Fruit fly (Drosophila melanogaster): Measurements from ENCODE around the gene obst-E.

Gene obst-E

dm6 chr2L:5766042-5766441, at the start of gene obst-E:
obst-E (minus strand) TSS chr2L:5766142.
- TF ChIP-seq Mnt (GFP tag; optimal IDR thresholded peaks at IDR 0.05): no peak
- no peak for TF ChIP-seq ovo (GFP tag; optimal IDR thresholded peaks at IDR 0.05)
- TF ChIP-seq CG12768 (GFP tag; optimal IDR thresholded peaks at IDR 0.05): no peak
- no peak for TF ChIP-seq CG5204 (GFP tag; optimal IDR thresholded peaks at IDR 0.05)
- TF ChIP-seq CG11617 (GFP tag; optimal IDR thresholded peaks at IDR 0.05): no peak
- TF ChIP-seq tj (GFP tag; optimal IDR thresholded peaks at IDR 0.05): no peak
- no peak for TF ChIP-seq CG14711 (tag; optimal IDR thresholded peaks at IDR 0.05)
- no peak for TF ChIP-seq kay (GFP tag; ENCODE audit: borderline replicate concordance)
- no peak for TF ChIP-seq Hr96 (GFP tag; optimal IDR thresholded peaks at IDR 0.05)
- no peak for TF ChIP-seq Clk (GFP tag; optimal IDR thresholded peaks at IDR 0.05)
- TF ChIP-seq toe (GFP tag; optimal IDR thresholded peaks at IDR 0.05): no peak
- no peak for TF ChIP-seq CG7101 (tag; optimal IDR thresholded peaks at IDR 0.05)
- TF ChIP-seq Crg-1 (GFP tag; optimal IDR thresholded peaks at IDR 0.05): no peak
- no peak for TF ChIP-seq CG7045 (GFP tag; optimal IDR thresholded peaks at IDR 0.05)
- TF ChIP-seq bab1 (GFP tag; optimal IDR thresholded peaks at IDR 0.05): no peak
- no peak for TF ChIP-seq cic (GFP tag; optimal IDR thresholded peaks at IDR 0.05)
- TF ChIP-seq CG1620 (GFP tag; optimal IDR thresholded peaks at IDR 0.05): no peak

DNA sequence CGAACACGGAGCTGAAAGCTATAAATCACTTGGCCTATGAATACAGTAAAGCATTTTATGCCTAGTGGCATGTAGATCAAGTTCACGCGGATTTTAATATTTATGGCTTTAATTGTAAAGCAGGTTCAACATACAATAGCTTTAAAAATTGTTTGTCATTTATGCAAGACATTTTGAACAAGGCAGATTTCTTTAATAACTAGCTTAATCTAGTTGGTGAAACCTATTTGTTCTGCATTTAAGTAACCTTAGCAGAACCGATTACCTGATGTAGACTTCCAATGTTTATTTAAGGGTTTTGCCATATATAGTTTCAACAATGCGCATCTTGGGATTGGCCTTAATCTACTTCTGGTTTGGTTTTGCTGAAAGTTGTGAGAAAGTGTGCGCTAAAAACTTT, 45.3 kb upstream of the obst-E start, which contains the start of gene CG43307:
TSS of gene CG43307 (plus strand) at position 301 of the 400 bp plus-strand sequence.
- TF ChIP-seq CG5204 (GFP tag; optimal IDR thresholded peaks at IDR 0.05) (no peak), kay (GFP tag; ENCODE audit: borderline replicate concordance) (no peak), Crg-1 (GFP tag; optimal IDR thresholded peaks at IDR 0.05) (no peak)

DNA sequence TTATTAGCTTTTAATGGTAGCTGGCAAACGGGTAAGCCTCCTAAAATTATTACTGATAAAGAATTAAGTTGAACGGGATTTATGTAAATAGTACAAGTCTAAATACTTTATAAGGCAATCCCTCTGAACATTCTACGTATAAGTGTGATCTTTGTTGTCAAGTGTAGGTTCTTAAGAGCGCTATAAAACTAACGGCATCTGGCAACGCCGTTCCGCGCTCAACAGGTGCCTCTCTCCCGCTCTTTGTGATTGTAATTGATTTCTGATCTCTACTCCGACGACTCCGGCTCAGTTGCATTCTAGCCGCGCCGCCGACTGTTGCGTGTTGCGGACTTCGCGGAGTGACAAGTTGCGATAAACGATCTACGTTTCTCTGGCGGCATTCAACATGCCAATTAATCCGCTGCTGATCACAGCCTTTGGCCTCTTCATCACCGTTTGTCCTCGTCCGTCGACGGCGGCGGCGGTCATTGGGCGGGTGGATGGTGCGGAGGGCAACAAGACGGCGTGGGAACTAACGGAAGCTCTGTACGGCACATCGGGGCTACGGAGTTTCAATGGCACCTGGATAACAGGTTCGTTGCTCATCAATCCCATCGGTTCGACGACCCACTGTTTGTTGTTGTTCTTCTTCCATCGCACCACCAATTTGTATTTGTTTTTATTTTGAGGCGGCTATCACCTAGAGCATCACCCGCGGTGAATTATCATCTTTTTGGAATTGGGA, 39.3 kb upstream of the obst-E start, which contains the start of gene CG11034:
TSS of gene CG11034 (plus strand) at position 305 of the 727 bp plus-strand sequence.
- no peak for TF ChIP-seq cic (GFP tag; optimal IDR thresholded peaks at IDR 0.05)
- TF ChIP-seq Mnt (GFP tag; optimal IDR thresholded peaks at IDR 0.05): peak; percentile 21
- peak; percentile 17 for TF ChIP-seq bab1 (GFP tag; optimal IDR thresholded peaks at IDR 0.05)
- TF ChIP-seq Hr96 (GFP tag; optimal IDR thresholded peaks at IDR 0.05): peak; percentile 11
- no peak for TF ChIP-seq CG14711 (tag; optimal IDR thresholded peaks at IDR 0.05)

DNA sequence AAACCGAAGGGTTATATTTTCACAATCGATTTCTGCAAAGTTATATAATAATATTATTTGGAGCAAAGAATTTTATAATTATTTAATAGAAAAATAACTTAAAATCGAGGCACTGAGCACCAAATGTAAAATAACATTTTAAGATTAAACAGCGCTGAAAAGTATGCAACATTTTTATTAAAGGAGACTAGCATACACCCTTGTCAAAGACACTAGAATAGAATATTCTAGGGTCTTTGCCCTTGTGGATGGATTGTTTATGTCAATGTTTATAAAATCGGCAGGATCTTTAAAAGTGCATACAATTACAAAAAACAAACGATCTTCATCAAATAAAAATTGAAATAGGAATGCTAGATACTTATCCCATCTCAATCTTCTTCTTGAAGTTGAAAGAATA, 38.1 kb upstream of the obst-E start:
- TF ChIP-seq Mnt (GFP tag; optimal IDR thresholded peaks at IDR 0.05): no peak
- TF ChIP-seq toe (GFP tag; optimal IDR thresholded peaks at IDR 0.05): no peak
- no peak for TF ChIP-seq Hr96 (GFP tag; optimal IDR thresholded peaks at IDR 0.05)
- no peak for TF ChIP-seq Clk (GFP tag; optimal IDR thresholded peaks at IDR 0.05)
- TF ChIP-seq Crg-1 (GFP tag; optimal IDR thresholded peaks at IDR 0.05): no peak
- no peak for TF ChIP-seq bab1 (GFP tag; optimal IDR thresholded peaks at IDR 0.05)

DNA sequence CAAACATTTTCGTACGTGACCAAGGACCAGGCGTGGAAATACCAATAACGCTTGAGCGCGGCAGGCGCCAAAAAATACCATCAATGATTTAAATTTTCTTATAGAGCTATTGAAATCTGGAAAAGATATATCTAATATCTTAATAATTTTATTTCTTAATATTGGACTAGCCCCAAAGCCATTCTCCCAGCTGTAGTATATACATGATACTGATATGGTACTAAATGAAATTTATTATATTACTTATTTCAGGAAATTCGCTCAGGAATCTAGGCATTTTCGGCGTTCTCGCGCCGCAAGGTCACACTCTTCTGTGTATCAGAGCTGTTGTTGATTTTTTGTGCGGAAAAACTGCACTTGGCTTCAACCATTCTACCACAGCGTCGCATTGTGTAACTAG, 36.0 kb upstream of the obst-E start, which contains the start of the genes CG14005 and CG7239:
TSS of gene CG14005 (minus strand) at position 50 of the 400 bp plus-strand sequence.
TSS of gene CG7239 (plus strand) at position 295 of the 400 bp plus-strand sequence.
- TF ChIP-seq CG7045 (GFP tag; optimal IDR thresholded peaks at IDR 0.05) (no peak), CG1620 (GFP tag; optimal IDR thresholded peaks at IDR 0.05) (no peak), Mnt (GFP tag; optimal IDR thresholded peaks at IDR 0.05) (no peak), toe (GFP tag; optimal IDR thresholded peaks at IDR 0.05) (no peak), ovo (GFP tag; optimal IDR thresholded peaks at IDR 0.05) (no peak), CG14711 (tag; optimal IDR thresholded peaks at IDR 0.05) (no peak), cic (GFP tag; optimal IDR thresholded peaks at IDR 0.05) (no peak), pad (GFP tag; optimal IDR thresholded peaks at IDR 0.05) (no peak), CG7101 (tag; optimal IDR thresholded peaks at IDR 0.05) (no peak), Crg-1 (GFP tag; optimal IDR thresholded peaks at IDR 0.05) (no peak), Clk (GFP tag; optimal IDR thresholded peaks at IDR 0.05) (no peak), CG12768 (GFP tag; optimal IDR thresholded peaks at IDR 0.05) (no peak), kay (GFP tag; ENCODE audit: borderline replicate concordance) (no peak), tj (GFP tag; optimal IDR thresholded peaks at IDR 0.05) (no peak), CG33017 (tag; optimal IDR thresholded peaks at IDR 0.05) (no peak), CG5204 (GFP tag; optimal IDR thresholded peaks at IDR 0.05) (no peak), CG11617 (GFP tag; optimal IDR thresholded peaks at IDR 0.05) (no peak), Hr96 (GFP tag; optimal IDR thresholded peaks at IDR 0.05) (no peak), cnc (optimal IDR thresholded peaks at IDR 0.05) (no peak)

dm6 chr2L:5800388-5800748, 34.4 kb upstream of the obst-E start:
- no peak for TF ChIP-seq Clk (GFP tag; optimal IDR thresholded peaks at IDR 0.05)
- TF ChIP-seq CG7045 (GFP tag; optimal IDR thresholded peaks at IDR 0.05): no peak
- no peak for TF ChIP-seq cic (GFP tag; optimal IDR thresholded peaks at IDR 0.05)
- TF ChIP-seq Mnt (GFP tag; optimal IDR thresholded peaks at IDR 0.05): no peak
- no peak for TF ChIP-seq CG14711 (tag; optimal IDR thresholded peaks at IDR 0.05)
- no peak for TF ChIP-seq bab1 (GFP tag; optimal IDR thresholded peaks at IDR 0.05)

Measured in whole organism, adult.